Worm (Caenorhabditis elegans): Measurements from ENCODE around the gene vab-7.

DNA sequence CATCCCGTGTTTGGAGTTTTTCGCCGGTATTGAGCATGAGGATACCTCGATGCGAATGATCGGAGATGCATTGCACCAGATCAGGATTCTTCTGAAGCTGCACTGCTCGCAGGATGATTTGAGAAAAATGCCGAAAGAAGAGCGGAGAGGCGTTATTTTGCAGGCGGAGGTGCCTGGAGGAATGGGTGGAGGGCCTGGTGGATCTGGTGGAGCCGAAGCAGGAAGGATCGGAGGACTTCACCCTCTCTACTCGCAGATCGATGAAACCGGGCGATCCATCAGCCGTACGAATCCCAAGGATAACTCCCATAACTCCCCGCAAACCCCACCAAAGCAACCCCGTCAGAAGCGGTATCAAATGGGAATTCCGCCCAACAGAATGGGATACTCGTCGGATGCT lies 19.0 kb downstream of the vab-7 start:
- TF ChIP-seq mep-1 (tag; optimal IDR thresholded peaks at IDR 0.05) (no peak), jun-1 (tag; optimal IDR thresholded peaks at IDR 0.05) (no peak), lin-38 (GFP tag; IDR thresholded peaks at IDR 0.05) (no peak), egl-27 (tag; optimal IDR thresholded peaks at IDR 0.05) (no peak), zag-1 (tag; optimal IDR thresholded peaks at IDR 0.05) (no peak), ZK546.5 (tag; optimal IDR thresholded peaks at IDR 0.05) (no peak), skn-1 (tag; optimal IDR thresholded peaks at IDR 0.05) (no peak), nhr-76 (tag; optimal IDR thresholded peaks at IDR 0.05) (no peak)
